Fruit fly (Drosophila melanogaster) whole organism, embryonic: ENCODE results near the gene CG8300.
A peak's percentile ranks its signal among the peaks of the same experiment; 100 is the strongest.

ENCODE experiments used
- Bteb2 ChIP-seq: fragments of 200-800 bp; sonication (Bioruptor generic); optimal IDR thresholded peaks from 2 replicates; lab custom pipeline; 2016; ENCODE audit warnings: missing biosample characterization, missing genetic modification characterization
- CG10959 ChIP-seq: fragments of 200-800 bp; sonication (Bioruptor generic); IDR thresholded peaks from 2 replicates; pipeline ENCODE4 v1.3.6; 2022; ENCODE audit warnings: missing biosample characterization, missing genetic modification characterization
- CG11696 ChIP-seq: fragments of 200-800 bp; sonication (Bioruptor generic); IDR thresholded peaks from 2 replicates; pipeline ENCODE4 v1.3.6; 2022; ENCODE audit warnings: missing biosample characterization, missing genetic modification characterization
- CG14441 ChIP-seq: fragments of 200-800 bp; sonication (Bioruptor generic); IDR thresholded peaks from 2 replicates; pipeline ENCODE4 v1.3.6; 2022; ENCODE audit warnings: missing biosample characterization, missing genetic modification characterization
- CG15696 ChIP-seq: fragments of 200-800 bp; sonication (Bioruptor generic); optimal IDR thresholded peaks from 2 replicates; lab custom pipeline; 2019; ENCODE audit warnings: missing biosample characterization, mild to moderate bottlenecking, missing genetic modification characterization, moderate library complexity
- CG17361 ChIP-seq: fragments of 200-800 bp; sonication (Bioruptor generic); IDR thresholded peaks from 3 replicates; pipeline ENCODE4 v1.3.6; 2022; ENCODE audit warnings: missing biosample characterization, missing genetic modification characterization
- CG18599 ChIP-seq: fragments of 200-800 bp; sonication (Bioruptor generic); optimal IDR thresholded peaks from 3 replicates; lab custom pipeline; 2017; ENCODE audit warnings: missing biosample characterization, missing genetic modification characterization, mild to moderate bottlenecking, moderate library complexity, missing genetic modification reagents
- CG2712 ChIP-seq: fragments of 200-800 bp; optimal IDR thresholded peaks from 3 replicates; lab custom pipeline; 2019; ENCODE audit warnings: missing biosample characterization, mild to moderate bottlenecking, missing genetic modification characterization, moderate library complexity
- CG2889 ChIP-seq: fragments of 200-800 bp; sonication (Bioruptor generic); IDR thresholded peaks from 3 replicates; pipeline ENCODE4 v1.3.6; 2022; ENCODE audit warnings: missing biosample characterization, missing genetic modification characterization
- CG30431 ChIP-seq: fragments of 200-800 bp; sonication (Bioruptor generic); optimal IDR thresholded peaks from 2 replicates; lab custom pipeline; 2017; ENCODE audit warnings: missing biosample characterization, missing genetic modification characterization
- CG4820 ChIP-seq: fragments of 200-800 bp; sonication (Bioruptor generic); optimal IDR thresholded peaks from 3 replicates; lab custom pipeline; 2016; ENCODE audit warnings: missing biosample characterization, missing genetic modification characterization
- CG6683 ChIP-seq: fragments of 200-800 bp; sonication (Bioruptor generic); optimal IDR thresholded peaks from 2 replicates; lab custom pipeline; 2017; ENCODE audit warnings: missing biosample characterization, mild to moderate bottlenecking, missing genetic modification characterization, missing genetic modification reagents
- CTCF ChIP-seq: fragments of 200-800 bp; sonication (Bioruptor generic); optimal IDR thresholded peaks from 2 replicates; lab custom pipeline; 2017; ENCODE audit warnings: missing biosample characterization, mild to moderate bottlenecking, missing genetic modification characterization, moderate library complexity
- Dfd ChIP-seq, 2 experiments: fragments of >200 bp; optimal IDR thresholded peaks; 2 replicates each; lab custom pipeline; 2017; ENCODE audit warnings: missing biosample characterization in 2 of 2, missing genetic modification characterization in 2 of 2
- Fer1 ChIP-seq: fragments of 200-800 bp; sonication (Bioruptor generic); optimal IDR thresholded peaks from 2 replicates; lab custom pipeline; 2017; ENCODE audit warnings: missing biosample characterization, mild to moderate bottlenecking, missing genetic modification characterization
- Gsc ChIP-seq: fragments of 200-800 bp; sonication (Bioruptor generic); IDR thresholded peaks from 2 replicates; pipeline ENCODE4 v1.3.6; 2022; ENCODE audit warnings: missing biosample characterization, missing genetic modification characterization
- H2.0 ChIP-seq: fragments of 200-800 bp; sonication (Bioruptor generic); IDR thresholded peaks from 2 replicates; pipeline ENCODE4 v1.3.6; 2022; ENCODE audit warnings: missing biosample characterization, missing genetic modification characterization
- Hand ChIP-seq: fragments of 200-800 bp; sonication (Bioruptor generic); optimal IDR thresholded peaks from 2 replicates; lab custom pipeline; 2017; ENCODE audit warnings: mild to moderate bottlenecking, missing biosample characterization, missing genetic modification reagents, missing genetic modification characterization
- Hey ChIP-seq: fragments of 200-800 bp; sonication (Bioruptor generic); optimal IDR thresholded peaks from 3 replicates; lab custom pipeline; 2018; ENCODE audit warnings: missing biosample characterization, mild to moderate bottlenecking, missing genetic modification characterization
- Hmr ChIP-seq: fragments of 200-800 bp; sonication (Bioruptor generic); optimal IDR thresholded peaks from 3 replicates; lab custom pipeline; 2017; ENCODE audit warnings: mild to moderate bottlenecking, missing biosample characterization, missing genetic modification reagents, missing genetic modification characterization
- Hr51 ChIP-seq, 2 experiments: fragments of 200-800 bp; sonication (Bioruptor generic); optimal IDR thresholded peaks; 2 replicates in 1 of 2; 3 replicates in 1 of 2; lab custom pipeline; 2016 to 2018; ENCODE audit warnings: missing biosample characterization in 2 of 2, missing genetic modification characterization in 2 of 2, mild to moderate bottlenecking in 1 of 2, moderate library complexity in 1 of 2
- Kr ChIP-seq: fragments of 200-800 bp; sonication (Bioruptor generic); optimal IDR thresholded peaks from 2 replicates; lab custom pipeline; 2017; ENCODE audit warnings: missing biosample characterization, mild to moderate bottlenecking, missing genetic modification characterization
- Med ChIP-seq: fragments of 200-800 bp; sonication (Bioruptor generic); peaks from one replicate; lab custom pipeline; 2016; ENCODE audit warnings: missing biosample characterization, missing genetic modification characterization, mild to moderate bottlenecking, inconsistent platforms, moderate library complexity
- Meics ChIP-seq: fragments of 200-800 bp; sonication (Bioruptor generic); optimal IDR thresholded peaks from 2 replicates; lab custom pipeline; 2017; ENCODE audit warnings: missing biosample characterization, mild to moderate bottlenecking, missing genetic modification characterization
- Nf-YB ChIP-seq: fragments of 200-800 bp; sonication (Bioruptor generic); optimal IDR thresholded peaks from 3 replicates; lab custom pipeline; 2019; ENCODE audit warnings: missing biosample characterization, mild to moderate bottlenecking, missing genetic modification characterization, moderate library complexity
- NfI ChIP-seq: fragments of 200-800 bp; sonication (Bioruptor generic); optimal IDR thresholded peaks from 3 replicates; lab custom pipeline; 2018; ENCODE audit warnings: missing biosample characterization, mild to moderate bottlenecking, missing genetic modification characterization, moderate library complexity
- Sry-β ChIP-seq: fragments of 200-800 bp; sonication (Bioruptor generic); optimal IDR thresholded peaks from 2 replicates; lab custom pipeline; 2018; ENCODE audit warnings: missing biosample characterization, mild to moderate bottlenecking, missing genetic modification characterization, moderate library complexity
- Xrp1 ChIP-seq: fragments of 200-800 bp; sonication (Bioruptor generic); IDR thresholded peaks from 2 replicates; pipeline ENCODE4 v1.3.6; 2022; ENCODE audit warnings: missing biosample characterization, missing genetic modification characterization
- dati ChIP-seq: fragments of 200-800 bp; sonication (Bioruptor generic); IDR thresholded peaks from 2 replicates; pipeline ENCODE4 v1.3.6; 2022; ENCODE audit warnings: missing biosample characterization, missing genetic modification characterization
- dmrt99B ChIP-seq: fragments of 200-800 bp; sonication (Bioruptor generic); optimal IDR thresholded peaks from 2 replicates; lab custom pipeline; 2018; ENCODE audit warnings: missing biosample characterization, mild to moderate bottlenecking, missing genetic modification characterization, moderate library complexity
- esg ChIP-seq: fragments of 200-800 bp; sonication (Bioruptor generic); conservative IDR thresholded peaks from 2 replicates; pipeline ENCODE4 v1.3.6; 2022; ENCODE audit warnings: missing biosample characterization, missing genetic modification characterization
- ewg ChIP-seq: fragments of 200-800 bp; sonication (Bioruptor generic); optimal IDR thresholded peaks from 3 replicates; lab custom pipeline; 2017; ENCODE audit warnings: mild to moderate bottlenecking, missing biosample characterization, missing genetic modification reagents, missing genetic modification characterization
- eyg ChIP-seq: fragments of 200-800 bp; sonication (Bioruptor generic); optimal IDR thresholded peaks from 3 replicates; lab custom pipeline; 2016; ENCODE audit warnings: missing biosample characterization, missing genetic modification characterization
- gsb-n ChIP-seq: fragments of 200-800 bp; sonication (Bioruptor generic); optimal IDR thresholded peaks from 3 replicates; lab custom pipeline; 2018; ENCODE audit warnings: missing biosample characterization, mild to moderate bottlenecking, missing genetic modification characterization
- ham ChIP-seq: fragments of 200-800 bp; sonication (Bioruptor generic); IDR thresholded peaks from 2 replicates; pipeline ENCODE4 v1.3.6; 2022; ENCODE audit warnings: missing biosample characterization, missing genetic modification characterization
- hb ChIP-seq: fragments of 200-800 bp; sonication (Bioruptor generic); IDR thresholded peaks from 3 replicates; pipeline ENCODE4 v1.3.6; 2022; ENCODE audit warnings: missing biosample characterization, missing genetic modification characterization; ENCODE audit not compliant: partially characterized antibody
- insv ChIP-seq, 2 experiments: fragments of 200-800 bp; sonication (Bioruptor generic); optimal IDR thresholded peaks; 3 replicates each; lab custom pipeline; 2016 to 2018; ENCODE audit warnings: missing biosample characterization in 2 of 2, missing genetic modification characterization in 2 of 2
- lab ChIP-seq: fragments of 200-800 bp; sonication (Bioruptor generic); optimal IDR thresholded peaks from 3 replicates; lab custom pipeline; 2017; ENCODE audit warnings: missing biosample characterization, missing genetic modification characterization, mild to moderate bottlenecking, moderate library complexity, missing genetic modification reagents
- luna ChIP-seq: fragments of 200-800 bp; sonication (Bioruptor generic); optimal IDR thresholded peaks from 2 replicates; lab custom pipeline; 2016; ENCODE audit warnings: missing biosample characterization, missing genetic modification characterization
- mld ChIP-seq: fragments of 200-800 bp; sonication (Bioruptor generic); IDR thresholded peaks from 3 replicates; pipeline ENCODE4 v1.3.6; 2022; ENCODE audit warnings: missing biosample characterization, missing genetic modification characterization; ENCODE audit not compliant: partially characterized antibody
- nerfin-1 ChIP-seq: fragments of 200-800 bp; sonication (Bioruptor generic); optimal IDR thresholded peaks from 3 replicates; lab custom pipeline; 2019; ENCODE audit warnings: missing biosample characterization, mild to moderate bottlenecking, missing genetic modification characterization, moderate library complexity
- nmo ChIP-seq: fragments of 200-800 bp; sonication (Bioruptor generic); optimal IDR thresholded peaks from 2 replicates; lab custom pipeline; 2018; ENCODE audit warnings: missing biosample characterization, mild to moderate bottlenecking, missing genetic modification characterization, moderate library complexity
- nom ChIP-seq: fragments of 200-800 bp; sonication (Bioruptor generic); optimal IDR thresholded peaks from 2 replicates; lab custom pipeline; 2017; ENCODE audit warnings: missing biosample characterization, missing genetic modification characterization, mild to moderate bottlenecking, moderate library complexity, missing genetic modification reagents
- prd ChIP-seq, 3 experiments: fragments of >200 bp in 2 of 3; fragments of 200-800 bp in 1 of 3; sonication (Bioruptor generic) in 1 of 3; optimal IDR thresholded peaks in 2 of 3; IDR thresholded peaks in 1 of 3; 2 replicates in 2 of 3; 3 replicates in 1 of 3; pipeline versions ENCODE4 v1.3.6 to Lab custom; 2017 to 2022; ENCODE audit warnings: missing biosample characterization in 1 of 3, missing genetic modification characterization in 1 of 3
- pum ChIP-seq: fragments of 200-800 bp; sonication (Bioruptor generic); optimal IDR thresholded peaks from 2 replicates; lab custom pipeline; 2016; ENCODE audit warnings: missing biosample characterization, missing genetic modification characterization
- row ChIP-seq: fragments of 200-800 bp; sonication (Bioruptor generic); IDR thresholded peaks from 3 replicates; pipeline ENCODE4 v1.3.6; 2022; ENCODE audit warnings: missing biosample characterization, missing genetic modification characterization
- sisA ChIP-seq: fragments of 200-800 bp; sonication (Bioruptor generic); IDR thresholded peaks from 2 replicates; pipeline ENCODE4 v1.3.6; 2022; ENCODE audit warnings: missing biosample characterization, missing genetic modification characterization
- slbo ChIP-seq: fragments of 200-800 bp; sonication (Bioruptor generic); IDR thresholded peaks from 2 replicates; pipeline ENCODE4 v1.3.6; 2022; ENCODE audit warnings: missing biosample characterization, missing genetic modification characterization
- tap ChIP-seq: fragments of 200-800 bp; optimal IDR thresholded peaks from 3 replicates; lab custom pipeline; 2019; ENCODE audit warnings: missing biosample characterization, mild to moderate bottlenecking, missing genetic modification characterization, moderate library complexity
- toy ChIP-seq: fragments of 200-800 bp; sonication (Bioruptor generic); IDR thresholded peaks from 2 replicates; pipeline ENCODE4 v1.3.6; 2022; ENCODE audit warnings: missing biosample characterization, missing genetic modification characterization
- unc-4 ChIP-seq: fragments of 200-800 bp; sonication (Bioruptor generic); IDR thresholded peaks from 2 replicates; pipeline ENCODE4 v1.3.6; 2022; ENCODE audit warnings: missing biosample characterization, missing genetic modification characterization; ENCODE audit not compliant: partially characterized antibody

The CG8300 gene

DNA sequence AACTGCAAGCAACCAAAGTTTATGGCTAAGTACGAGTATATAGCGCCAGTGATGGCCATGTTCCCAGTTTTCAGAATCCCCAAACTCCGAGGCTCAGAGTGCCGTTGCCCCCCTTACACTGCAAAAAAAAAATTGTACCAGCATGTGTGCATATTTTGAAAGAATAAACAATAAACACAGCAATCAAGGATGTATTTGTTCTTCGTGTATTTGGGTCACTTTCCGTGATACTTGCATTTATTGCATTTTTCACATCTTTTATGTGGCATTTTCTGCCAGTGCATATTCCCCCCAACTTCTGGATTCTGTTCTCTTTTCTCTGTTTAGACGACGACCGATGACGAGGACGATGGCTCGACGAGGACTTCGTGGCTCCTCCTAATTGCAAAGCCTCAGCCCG, 15.5 kb downstream of the CG8300 start (continued):
- TF ChIP-seq NfI (no peak), pum (GFP tag; lab: Kevin White, UChicago) (peak; percentile 12), nom (no peak), CG18599 (GFP tag; lab: Kevin White, UChicago) (peak; percentile 64), Meics (GFP tag; lab: Kevin White, UChicago) (peak; percentile 15), Hmr (GFP tag; lab: Kevin White, UChicago) (peak; percentile 36), ham (no peak), CG2889 (no peak), toy (GFP tag; lab: Robert Waterston, UW) (no peak), CG6683 (GFP tag; lab: Kevin White, UChicago) (no peak), Hr51 (GFP tag; optimal IDR thresholded peaks at IDR 0.05; lab: Kevin White, UChicago) (peak in 1 of 2 experiments; percentile 10), eyg (GFP tag; lab: Kevin White, UChicago) (no peak), luna (no peak), Fer1 (GFP tag; lab: Kevin White, UChicago) (peak; percentile 4), mld (GFP tag; lab: Robert Waterston, UW) (no peak), Bteb2 (GFP tag; lab: Kevin White, UChicago) (no peak), Dfd (GFP tag; optimal IDR thresholded peaks at IDR 0.05; lab: Kevin White, UChicago) (no peak), prd (optimal IDR thresholded peaks at IDR 0.05; lab: Kevin White, UChicago) (no peak), prd (GFP tag; IDR thresholded peaks at IDR 0.05; lab: Robert Waterston, UW) (peak; percentile 58), CG2712 (tag; lab: Kevin White, UChicago) (peak; percentile 2), esg (GFP tag; lab: Robert Waterston, UW) (no peak), insv (GFP tag; optimal IDR thresholded peaks at IDR 0.05; lab: Kevin White, UChicago) (no peak), CG4820 (peak; percentile 6), gsb-n (tag; lab: Kevin White, UChicago) (no peak), CTCF (no peak), Nf-YB (GFP tag; lab: Kevin White, UChicago) (no peak), Xrp1 (GFP tag; lab: Robert Waterston, UW) (peak; percentile 19; the same call in 1 of the 2 replicates), row (GFP tag; lab: Robert Waterston, UW) (peak; percentile 52), CG10959 (GFP tag; lab: Robert Waterston, UW) (no peak), CG17361 (GFP tag; lab: Robert Waterston, UW) (0 out of 3 replicates have a peak, but pooled peaks have one; percentile 16), Kr (no peak), dati (GFP tag; lab: Robert Waterston, UW) (no peak), nmo (GFP tag; lab: Kevin White, UChicago) (no peak), nerfin-1 (tag; lab: Kevin White, UChicago) (no peak), dmrt99B (tag; lab: Kevin White, UChicago) (peak; percentile 14), hb (no peak), CG14441 (no peak), CG11696 (no peak), tap (tag; lab: Kevin White, UChicago) (no peak), Gsc (GFP tag; lab: Robert Waterston, UW) (no peak), Med (peak; percentile 77), ewg (GFP tag; lab: Kevin White, UChicago) (no peak), CG30431 (GFP tag; lab: Kevin White, UChicago) (no peak), H2.0 (GFP tag; lab: Robert Waterston, UW) (no peak), Hey (tag; lab: Kevin White, UChicago) (no peak), lab (GFP tag; lab: Kevin White, UChicago) (peak; percentile 38), slbo (GFP tag; lab: Robert Waterston, UW) (peak; percentile 30; the same call in 1 of the 2 replicates), unc-4 (GFP tag; lab: Robert Waterston, UW) (no peak), Hand (peak; percentile 39), Sry-β (GFP tag; lab: Kevin White, UChicago) (no peak), sisA (GFP tag; lab: Robert Waterston, UW) (0 out of 2 replicates have a peak, but pooled peaks have one; percentile 9), CG15696 (peak; percentile 18)
